Worm (Caenorhabditis elegans): Measurements from ENCODE around the gene Y102A11A.5.

The Y102A11A.5 gene

DNA sequence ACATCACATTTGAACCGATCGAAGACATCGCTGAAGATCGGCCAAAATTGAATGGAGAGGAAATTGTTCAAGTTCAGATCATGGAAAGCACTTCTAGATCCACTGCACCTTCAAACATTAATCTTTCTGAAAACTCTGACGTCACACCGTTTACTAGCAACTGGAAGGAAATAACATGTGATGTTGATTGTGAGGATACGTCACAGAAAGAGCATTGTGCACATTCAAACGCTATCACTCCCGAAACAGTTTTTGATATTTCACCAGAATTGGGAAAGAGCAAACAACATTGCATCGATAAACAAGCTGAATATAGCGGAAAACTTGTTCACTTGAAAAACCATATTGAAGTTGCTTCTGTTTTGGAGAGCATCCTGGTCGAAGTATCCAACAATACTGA, 9.8 kb downstream of the Y102A11A.5 start:
- no peak for TF ChIP-seq zip-5 (tag; optimal IDR thresholded peaks at IDR 0.05)
- TF ChIP-seq unc-42 (tag; optimal IDR thresholded peaks at IDR 0.05) = no peak
- no peak for TF ChIP-seq C38D4.7 (GFP tag; optimal IDR thresholded peaks at IDR 0.05)
- no peak for TF ChIP-seq ceh-34 (tag; optimal IDR thresholded peaks at IDR 0.05)
- TF ChIP-seq ceh-31 (tag; optimal IDR thresholded peaks at IDR 0.05) = no peak
- no peak for TF ChIP-seq ceh-2 (tag; optimal IDR thresholded peaks at IDR 0.05)
- no peak for TF ChIP-seq pqm-1 (tag; optimal IDR thresholded peaks at IDR 0.05)

DNA sequence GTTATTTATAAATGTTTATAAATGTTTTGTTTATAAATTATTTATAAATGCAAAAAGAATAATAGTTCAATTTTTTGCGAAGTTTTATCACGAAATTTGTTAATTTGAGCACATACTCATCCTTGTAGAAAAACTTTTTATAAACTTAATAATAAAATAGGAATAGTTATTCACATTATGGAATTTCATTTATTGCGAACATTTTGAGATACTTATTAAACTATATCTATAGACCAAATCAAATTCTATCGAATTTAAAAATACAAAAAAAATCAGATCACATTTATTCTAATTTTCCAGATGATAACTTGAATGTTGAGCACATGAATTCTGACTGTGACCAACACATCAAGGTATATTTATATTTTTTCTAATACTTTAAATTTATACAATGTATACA, 12.5 kb downstream of the Y102A11A.5 start, which contains the start of gene Y102A11A.3:
Y102A11A.3 (plus strand) TSS at position 301 of the 400 bp plus-strand sequence.
- TF ChIP-seq pag-3 (tag; optimal IDR thresholded peaks at IDR 0.05; ENCODE audit: borderline replicate concordance) = no peak
- no peak for TF ChIP-seq nhr-11 (tag; optimal IDR thresholded peaks at IDR 0.05)
- TF ChIP-seq F13H6.1 (tag; optimal IDR thresholded peaks at IDR 0.05) = no peak
- no peak for TF ChIP-seq ceh-31 (tag; optimal IDR thresholded peaks at IDR 0.05)
- TF ChIP-seq hlh-30 (tag; optimal IDR thresholded peaks at IDR 0.05; ENCODE audit: insufficient read depth) = no peak
- TF ChIP-seq zip-5 (tag; optimal IDR thresholded peaks at IDR 0.05) = no peak
- no peak for TF ChIP-seq lim-6 (tag; optimal IDR thresholded peaks at IDR 0.05)

DNA sequence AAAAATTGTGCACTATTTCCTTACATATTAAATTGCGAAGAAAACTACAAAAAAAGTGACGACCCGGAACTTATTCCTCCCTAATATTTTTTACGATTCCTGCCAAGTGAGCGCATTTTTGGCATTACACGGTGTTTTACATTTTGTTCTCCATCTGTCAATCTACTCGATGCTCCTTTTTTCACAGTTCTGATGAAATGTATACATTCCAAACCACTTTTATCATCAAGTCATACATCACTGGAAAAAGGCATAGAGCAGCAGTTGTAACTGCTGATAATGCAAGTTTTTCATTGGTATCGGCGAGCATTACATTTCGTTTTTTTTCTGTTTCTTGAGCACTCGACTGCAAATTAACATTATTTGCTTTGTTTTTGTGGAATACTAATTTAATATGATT, 13.2 kb downstream of the Y102A11A.5 start:
- no peak for TF ChIP-seq dve-1 (tag; optimal IDR thresholded peaks at IDR 0.05)

DNA sequence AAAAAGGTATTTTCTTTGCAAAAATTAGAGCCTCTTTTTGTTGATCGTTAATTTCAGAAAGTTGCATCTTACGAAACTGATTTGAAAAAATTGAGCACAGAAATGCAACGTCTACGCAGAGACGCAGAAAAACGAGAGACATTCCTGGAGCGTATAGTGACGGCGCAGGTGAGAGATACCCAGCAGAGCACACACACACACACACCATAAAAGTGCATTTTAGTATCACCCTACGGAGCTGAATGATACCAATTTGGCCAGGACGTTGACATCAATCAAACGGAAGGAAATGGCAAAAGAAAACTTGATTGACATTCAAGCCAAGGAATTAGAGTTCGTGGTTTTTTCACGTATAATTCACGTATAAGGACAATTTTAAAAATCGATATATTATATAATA, 16.9 kb downstream of the Y102A11A.5 start:
- TF ChIP-seq pag-3 (tag; optimal IDR thresholded peaks at IDR 0.05; ENCODE audit: borderline replicate concordance) = no peak
- TF ChIP-seq dmd-4 (tag; optimal IDR thresholded peaks at IDR 0.05; ENCODE audit: borderline replicate concordance) = no peak

DNA sequence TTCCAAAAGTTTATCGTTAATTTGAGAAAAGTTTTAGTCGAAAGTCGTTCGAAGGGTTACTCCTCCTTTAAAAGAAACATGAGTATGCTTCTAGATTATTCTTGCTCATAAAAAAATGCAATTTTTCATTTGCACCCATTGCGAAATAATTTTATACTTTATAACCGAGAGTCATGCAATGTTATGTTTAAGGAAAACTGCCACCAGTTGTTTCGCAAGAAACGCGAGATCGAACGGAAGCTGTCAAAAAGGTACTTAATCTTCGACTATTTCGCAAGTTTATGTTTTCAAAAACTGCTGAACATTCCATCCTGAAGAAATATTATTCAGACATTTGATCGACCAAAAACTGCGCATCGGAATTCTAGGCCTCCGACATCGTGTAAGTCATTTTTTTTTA, 17.5 kb downstream of the Y102A11A.5 start:
- TF ChIP-seq ceh-9 (tag; optimal IDR thresholded peaks at IDR 0.05) = no peak
- TF ChIP-seq eyg-1 (tag; optimal IDR thresholded peaks at IDR 0.05) = no peak
- TF ChIP-seq ceh-19 (GFP tag; optimal IDR thresholded peaks at IDR 0.05) = no peak
- no peak for TF ChIP-seq hlh-15 (tag; optimal IDR thresholded peaks at IDR 0.05)
- TF ChIP-seq C08G9.2 (tag; optimal IDR thresholded peaks at IDR 0.05) = no peak
- TF ChIP-seq sdc-2 (tag; optimal IDR thresholded peaks at IDR 0.05) = no peak
- TF ChIP-seq unc-3 (GFP tag; conservative IDR thresholded peaks at IDR 0.05) = no peak
- no peak for TF ChIP-seq unc-3 (tag; optimal IDR thresholded peaks at IDR 0.05)
- no peak for TF ChIP-seq madf-2 (tag; optimal IDR thresholded peaks at IDR 0.05)
- no peak for TF ChIP-seq dve-1 (tag; optimal IDR thresholded peaks at IDR 0.05)

DNA sequence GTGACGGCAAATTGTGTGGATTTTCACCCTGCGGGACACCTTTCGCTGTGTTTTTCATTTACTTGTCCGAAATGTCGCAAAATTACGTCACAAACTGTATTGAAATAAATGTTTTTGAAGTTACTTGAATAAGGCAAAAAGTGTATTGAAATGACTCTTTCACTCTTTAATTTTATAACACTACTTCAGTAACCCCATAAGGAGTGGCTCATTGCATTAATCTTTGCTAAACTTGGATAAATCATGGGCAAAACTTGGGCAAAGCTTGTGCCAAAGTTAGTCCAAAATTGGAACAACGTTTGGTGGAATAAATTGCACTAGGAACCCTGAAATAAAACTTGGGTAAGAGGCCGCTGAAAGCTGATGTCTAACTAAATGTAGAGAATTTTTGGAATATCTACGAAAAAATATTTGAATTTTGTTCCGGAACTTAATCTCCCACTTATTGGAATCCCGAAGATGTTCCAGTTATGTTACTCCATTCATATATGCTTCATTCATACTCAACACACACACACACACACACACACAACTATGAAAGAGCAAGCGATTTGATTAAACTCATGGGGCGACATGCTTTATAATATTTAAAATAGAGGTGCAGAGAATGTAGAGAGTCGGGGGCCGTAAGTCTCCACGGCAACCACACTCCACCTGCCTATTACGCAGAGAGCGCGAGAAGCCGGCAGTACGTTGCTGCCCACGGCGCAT, 18.7 kb downstream of the Y102A11A.5 start, which contains the start of gene Y102A11A.9:
Y102A11A.9 (plus strand) TSS at position 661 of the 711 bp plus-strand sequence.
- TF ChIP-seq ceh-24 (tag; optimal IDR thresholded peaks at IDR 0.05) (no peak), ceh-14 (tag; optimal IDR thresholded peaks at IDR 0.05) (peak; percentile 17), hlh-8 (tag; optimal IDR thresholded peaks at IDR 0.05) (no peak), syd-9 (tag; optimal IDR thresholded peaks at IDR 0.05) (no peak)

DNA sequence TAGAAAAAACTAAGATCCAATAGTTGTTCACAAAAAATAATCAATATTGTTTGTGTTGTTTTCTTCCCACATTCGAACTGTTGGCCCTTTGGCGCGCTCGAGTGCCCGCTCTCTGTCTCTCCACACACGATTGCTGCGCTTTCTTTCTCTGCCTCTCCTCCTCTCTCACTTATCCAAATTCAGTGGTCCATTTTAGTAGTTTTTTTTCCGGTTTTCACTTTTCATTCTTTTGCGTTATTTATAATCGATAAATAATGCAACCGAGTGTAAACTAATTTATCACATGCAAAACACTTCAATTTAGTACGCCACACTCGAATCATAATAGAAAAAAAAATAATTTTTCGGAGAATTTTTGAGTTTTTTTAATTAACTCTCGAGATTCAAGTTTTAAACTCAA, 30.9 kb downstream of the Y102A11A.5 start:
- TF ChIP-seq ets-4 (tag; optimal IDR thresholded peaks at IDR 0.05) = no peak
- TF ChIP-seq nhr-232 (tag; optimal IDR thresholded peaks at IDR 0.05) = no peak
- TF ChIP-seq unc-55 (GFP tag; optimal IDR thresholded peaks at IDR 0.05) = no peak
- TF ChIP-seq hlh-30 (tag; optimal IDR thresholded peaks at IDR 0.05; ENCODE audit: insufficient read depth) = no peak
- TF ChIP-seq elt-2 (tag; optimal IDR thresholded peaks at IDR 0.05) = no peak
- no peak for TF ChIP-seq ztf-16 (tag; optimal IDR thresholded peaks at IDR 0.05)
